Fruit fly (Drosophila melanogaster) whole organism, embryonic: ENCODE measurements around the gene CG32260.
A peak's percentile ranks its signal among the peaks of the same experiment; 100 is the strongest.

ENCODE experiments used
- Atf6 ChIP-seq: fragments of 200-800 bp; sonication (Bioruptor generic); IDR thresholded peaks from 2 replicates; pipeline ENCODE4 v1.3.6; 2022; ENCODE audit warnings: missing biosample characterization, missing genetic modification characterization
- CG10543 ChIP-seq: fragments of 200-800 bp; sonication (Bioruptor generic); optimal IDR thresholded peaks from 3 replicates; lab custom pipeline; 2017; ENCODE audit warnings: missing biosample characterization, mild to moderate bottlenecking, missing genetic modification characterization, moderate library complexity
- CG11504 ChIP-seq: fragments of 200-800 bp; sonication (Bioruptor generic); optimal IDR thresholded peaks from 3 replicates; lab custom pipeline; 2019; ENCODE audit warnings: missing biosample characterization, mild to moderate bottlenecking, missing genetic modification characterization, moderate library complexity
- CG13894 ChIP-seq: fragments of 200-800 bp; sonication (Bioruptor generic); optimal IDR thresholded peaks from 3 replicates; lab custom pipeline; 2018; ENCODE audit warnings: missing biosample characterization, mild to moderate bottlenecking, missing genetic modification characterization, moderate library complexity
- CG14710 ChIP-seq: fragments of 200-800 bp; sonication (Bioruptor generic); optimal IDR thresholded peaks from 3 replicates; lab custom pipeline; 2019; ENCODE audit warnings: missing biosample characterization, mild to moderate bottlenecking, missing genetic modification characterization, moderate library complexity
- CG18262 ChIP-seq: fragments of 200-800 bp; optimal IDR thresholded peaks from 3 replicates; lab custom pipeline; 2019; ENCODE audit warnings: missing biosample characterization, mild to moderate bottlenecking, missing genetic modification characterization, moderate library complexity
- CG2199 ChIP-seq: fragments of 200-800 bp; sonication (Bioruptor generic); IDR thresholded peaks from 3 replicates; pipeline ENCODE4 v1.3.6; 2022; ENCODE audit warnings: missing biosample characterization, missing genetic modification characterization
- CG30020 ChIP-seq: fragments of 200-800 bp; optimal IDR thresholded peaks from 2 replicates; lab custom pipeline; 2019; ENCODE audit warnings: missing biosample characterization, mild to moderate bottlenecking, missing genetic modification characterization, moderate library complexity
- CG33213 ChIP-seq: fragments of 200-800 bp; sonication (Bioruptor generic); optimal IDR thresholded peaks from 3 replicates; lab custom pipeline; 2016; ENCODE audit warnings: missing biosample characterization, missing genetic modification characterization
- CG42726 ChIP-seq: fragments of 200-800 bp; sonication (Bioruptor generic); IDR thresholded peaks from 2 replicates; pipeline ENCODE4 v1.3.6; 2022; ENCODE audit warnings: missing biosample characterization, missing genetic modification characterization; ENCODE audit not compliant: partially characterized antibody
- CG6689 ChIP-seq: fragments of 200-800 bp; sonication (Bioruptor generic); IDR thresholded peaks from 2 replicates; pipeline ENCODE4 v1.3.6; 2022; ENCODE audit warnings: missing biosample characterization, missing genetic modification characterization
- CG6765 ChIP-seq: fragments of 200-800 bp; sonication (Bioruptor generic); optimal IDR thresholded peaks from 3 replicates; lab custom pipeline; 2017; ENCODE audit warnings: missing biosample characterization, mild to moderate bottlenecking, missing genetic modification characterization
- CkIIα-i1 ChIP-seq: fragments of 200-800 bp; sonication (Bioruptor generic); IDR thresholded peaks from 2 replicates; pipeline ENCODE4 v1.3.6; 2022; ENCODE audit warnings: missing biosample characterization, missing genetic modification characterization
- D19A ChIP-seq: fragments of 200-800 bp; optimal IDR thresholded peaks from 3 replicates; lab custom pipeline; 2019; ENCODE audit warnings: missing biosample characterization, mild to moderate bottlenecking, missing genetic modification characterization, moderate library complexity
- Hey ChIP-seq: fragments of 200-800 bp; sonication (Bioruptor generic); optimal IDR thresholded peaks from 3 replicates; lab custom pipeline; 2018; ENCODE audit warnings: missing biosample characterization, mild to moderate bottlenecking, missing genetic modification characterization
- Hmr ChIP-seq: fragments of 200-800 bp; sonication (Bioruptor generic); optimal IDR thresholded peaks from 3 replicates; lab custom pipeline; 2017; ENCODE audit warnings: mild to moderate bottlenecking, missing biosample characterization, missing genetic modification reagents, missing genetic modification characterization
- Hr51 ChIP-seq, 2 experiments: fragments of 200-800 bp; sonication (Bioruptor generic); optimal IDR thresholded peaks; 2 replicates in 1 of 2; 3 replicates in 1 of 2; lab custom pipeline; 2016 to 2018; ENCODE audit warnings: missing biosample characterization in 2 of 2, missing genetic modification characterization in 2 of 2, mild to moderate bottlenecking in 1 of 2, moderate library complexity in 1 of 2
- Nf-YA ChIP-seq: fragments of 200-800 bp; sonication (Bioruptor generic); IDR thresholded peaks from 2 replicates; pipeline ENCODE4 v1.3.6; 2022; ENCODE audit warnings: missing biosample characterization, missing genetic modification characterization
- Sox102F ChIP-seq: fragments of 200-800 bp; sonication (Bioruptor generic); optimal IDR thresholded peaks from 2 replicates; lab custom pipeline; 2018; ENCODE audit warnings: missing biosample characterization, mild to moderate bottlenecking, missing genetic modification characterization, moderate library complexity
- Xbp1 ChIP-seq: fragments of 200-800 bp; sonication (Bioruptor generic); optimal IDR thresholded peaks from 3 replicates; lab custom pipeline; 2016; ENCODE audit warnings: missing biosample characterization, mild to moderate bottlenecking, missing genetic modification characterization
- aop ChIP-seq: fragments of 200-800 bp; sonication (Bioruptor generic); IDR thresholded peaks from 2 replicates; pipeline ENCODE4 v1.3.6; 2022; ENCODE audit warnings: missing biosample characterization, missing genetic modification characterization
- bcd ChIP-seq: fragments of 200-800 bp; sonication (Bioruptor generic); optimal IDR thresholded peaks from 2 replicates; lab custom pipeline; 2017; ENCODE audit warnings: missing biosample characterization, mild to moderate bottlenecking, missing genetic modification characterization
- bowl ChIP-seq: fragments of 200-800 bp; sonication (Bioruptor generic); IDR thresholded peaks from 2 replicates; pipeline ENCODE4 v1.3.6; 2022; ENCODE audit warnings: missing biosample characterization, missing genetic modification characterization
- cg ChIP-seq: fragments of 200-800 bp; sonication (Bioruptor generic); optimal IDR thresholded peaks from 3 replicates; lab custom pipeline; 2019; ENCODE audit warnings: missing biosample characterization, mild to moderate bottlenecking, missing genetic modification characterization, moderate library complexity
- dan ChIP-seq: fragments of 200-800 bp; sonication (Bioruptor generic); IDR thresholded peaks from 2 replicates; pipeline ENCODE4 v1.3.6; 2022; ENCODE audit warnings: missing biosample characterization, missing genetic modification characterization
- dati ChIP-seq: fragments of 200-800 bp; sonication (Bioruptor generic); IDR thresholded peaks from 2 replicates; pipeline ENCODE4 v1.3.6; 2022; ENCODE audit warnings: missing biosample characterization, missing genetic modification characterization
- dimm ChIP-seq: fragments of 200-800 bp; sonication (Bioruptor generic); IDR thresholded peaks from 2 replicates; pipeline ENCODE4 v1.3.6; 2022; ENCODE audit warnings: missing biosample characterization, missing genetic modification characterization
- exex ChIP-seq: fragments of 200-800 bp; sonication (Bioruptor generic); optimal IDR thresholded peaks from 4 replicates; lab custom pipeline; 2018; ENCODE audit warnings: missing biosample characterization, mild to moderate bottlenecking, missing genetic modification characterization, moderate library complexity
- gce ChIP-seq: fragments of 200-800 bp; sonication (Bioruptor generic); IDR thresholded peaks from 3 replicates; pipeline ENCODE4 v1.3.6; 2022; ENCODE audit warnings: missing biosample characterization, missing genetic modification characterization
- jigr1 ChIP-seq: fragments of 200-800 bp; sonication (Bioruptor generic); IDR thresholded peaks from 3 replicates; pipeline ENCODE4 v1.3.6; 2022; ENCODE audit warnings: missing biosample characterization, missing genetic modification characterization
- kni ChIP-seq: fragments of 200-800 bp; sonication (Bioruptor generic); optimal IDR thresholded peaks from 3 replicates; lab custom pipeline; 2017; ENCODE audit warnings: mild to moderate bottlenecking, missing biosample characterization, missing genetic modification reagents, missing genetic modification characterization
- mirr ChIP-seq: fragments of 200-800 bp; sonication (Bioruptor generic); optimal IDR thresholded peaks from 3 replicates; lab custom pipeline; 2018; ENCODE audit warnings: missing biosample characterization, mild to moderate bottlenecking, missing genetic modification characterization
- pho ChIP-seq: fragments of 200-800 bp; sonication (Bioruptor generic); optimal IDR thresholded peaks from 2 replicates; lab custom pipeline; 2016; ENCODE audit warnings: missing biosample characterization, missing genetic modification characterization
- psq ChIP-seq: fragments of 200-800 bp; sonication (Bioruptor generic); optimal IDR thresholded peaks from 2 replicates; lab custom pipeline; 2017; ENCODE audit warnings: missing biosample characterization, missing genetic modification characterization
- tio ChIP-seq: fragments of 200-800 bp; sonication (Bioruptor generic); optimal IDR thresholded peaks from 2 replicates; lab custom pipeline; 2017; ENCODE audit warnings: missing biosample characterization, missing genetic modification characterization, inconsistent platforms
- tna ChIP-seq: fragments of 200-800 bp; sonication (Bioruptor generic); IDR thresholded peaks from 2 replicates; pipeline ENCODE4 v1.3.6; 2022; ENCODE audit warnings: missing biosample characterization, missing genetic modification characterization; ENCODE audit not compliant: partially characterized antibody
- twi ChIP-seq: fragments of 200-800 bp; optimal IDR thresholded peaks from 2 replicates; lab custom pipeline; 2019; ENCODE audit warnings: missing biosample characterization, mild to moderate bottlenecking, missing genetic modification characterization, moderate library complexity
- z ChIP-seq: fragments of 200-800 bp; sonication (Bioruptor generic); IDR thresholded peaks from 3 replicates; pipeline ENCODE4 v1.3.6; 2022; ENCODE audit warnings: missing biosample characterization, missing genetic modification characterization

Gene CG32260

dm6 chr3L:4119636-4120357, 22.4 kb upstream of the CG32260 start (continued):
- TF ChIP-seq cg (GFP tag; lab: Kevin White, UChicago) = peak; percentile 38
- peak; percentile 71 for TF ChIP-seq mirr
- no peak for TF ChIP-seq dati
- TF ChIP-seq Hmr = peak; percentile 3
- TF ChIP-seq CG14710 (tag; lab: Kevin White, UChicago) = peak; percentile 92
- peak; percentile 27 for TF ChIP-seq CG18262 (tag; lab: Kevin White, UChicago)
- TF ChIP-seq twi (tag; lab: Kevin White, UChicago) = peak; percentile 88
- peak; percentile 6 for TF ChIP-seq Sox102F (GFP tag; lab: Kevin White, UChicago)
- TF ChIP-seq psq = no peak
- no peak for TF ChIP-seq Nf-YA (GFP tag; lab: Robert Waterston, UW)
- TF ChIP-seq CG33213 (GFP tag; lab: Kevin White, UChicago) = no peak
- peak; percentile 8 for TF ChIP-seq pho
- no peak for TF ChIP-seq Hr51 (GFP tag; optimal IDR thresholded peaks at IDR 0.05; lab: Kevin White, UChicago)
- TF ChIP-seq Atf6 (GFP tag; lab: Robert Waterston, UW) = no peak
- no peak for TF ChIP-seq gce (GFP tag; lab: Robert Waterston, UW)
- no peak for TF ChIP-seq bowl (GFP tag; lab: Robert Waterston, UW)
- TF ChIP-seq bcd (GFP tag; lab: Kevin White, UChicago) = peak; percentile 9
- TF ChIP-seq exex = peak; percentile 49
- no peak for TF ChIP-seq dimm (GFP tag; lab: Robert Waterston, UW)
- no peak for TF ChIP-seq CG42726 (GFP tag; lab: Robert Waterston, UW)
- peak; percentile 77 for TF ChIP-seq Hey (tag; lab: Kevin White, UChicago)
- TF ChIP-seq CG11504 (tag; lab: Kevin White, UChicago) = peak; percentile 7
- no peak for TF ChIP-seq CG30020
- TF ChIP-seq aop = no peak
- no peak for TF ChIP-seq jigr1
- TF ChIP-seq dan (GFP tag; lab: Robert Waterston, UW) = no peak
- TF ChIP-seq tna (GFP tag; lab: Robert Waterston, UW) = no peak
- TF ChIP-seq CkIIα-i1 (GFP tag; lab: Robert Waterston, UW) = no peak
- TF ChIP-seq CG6765 (GFP tag; lab: Kevin White, UChicago) = no peak
- TF ChIP-seq CG6689 (GFP tag; lab: Robert Waterston, UW) = 0 out of 2 replicates have a peak, but pooled peaks have one; percentile 11
- TF ChIP-seq CG10543 = peak; percentile 23
- peak; percentile 32 for TF ChIP-seq Xbp1 (GFP tag; lab: Kevin White, UChicago)
- peak; percentile 95 for TF ChIP-seq kni (GFP tag; lab: Kevin White, UChicago)
- TF ChIP-seq, all 482 proteins: peak for 52

dm6 chr3L:4120358-4121349, 21.5 kb upstream of the CG32260 start:
- TF ChIP-seq CG13894 (tag; lab: Kevin White, UChicago) (peak; percentile 19), D19A (tag; lab: Kevin White, UChicago) (peak; percentile 84), CG2199 (GFP tag; lab: Robert Waterston, UW) (0 out of 3 replicates have a peak, but pooled peaks have one; percentile 10), Hr51 (GFP tag; optimal IDR thresholded peaks at IDR 0.05; lab: Kevin White, UChicago) (peak in 1 of 2 experiments; percentile 2), tio (GFP tag; lab: Kevin White, UChicago) (no peak), z (GFP tag; lab: Robert Waterston, UW) (peak; percentile 89)
